Fruit fly (Drosophila melanogaster) whole organism, wandering third instar larva: ENCODE results near the gene Hmgcr.
A peak's percentile ranks its signal among the peaks of the same experiment; 100 is the strongest.

Experiments used
- Dfd ChIP-seq: fragments of >200 bp; optimal IDR thresholded peaks from 2 replicates; lab custom pipeline; 2017; ENCODE audit warnings: missing biosample characterization, missing genetic modification characterization
- br ChIP-seq: fragments of 200-800 bp; sonication (Bioruptor generic); optimal IDR thresholded peaks from 2 replicates; lab custom pipeline; 2016; ENCODE audit warnings: missing biosample characterization, missing genetic modification characterization
- dl ChIP-seq, 2 experiments: fragments of 175-275, 200-275 bp in 1 of 2; fragments of 200-275 bp in 1 of 2; sonication (Bioruptor generic); optimal IDR thresholded peaks; lab custom pipeline; 2018; ENCODE audit warnings: mild to moderate bottlenecking in 2 of 2, missing biosample characterization in 2 of 2, missing genetic modification characterization in 2 of 2, moderate library complexity in 2 of 2; ENCODE audit not compliant: partially characterized antibody in 2 of 2, insufficient read depth in 1 of 2
- foxo ChIP-seq, 2 experiments: fragments of 200-800 bp; sonication (Bioruptor generic); optimal IDR thresholded peaks; 2 replicates in 1 of 2; 3 replicates in 1 of 2; lab custom pipeline; 2016 to 2017; ENCODE audit warnings: missing biosample characterization in 2 of 2, missing genetic modification characterization in 2 of 2
- pan ChIP-seq: fragments of >200 bp; optimal IDR thresholded peaks from 2 replicates; lab custom pipeline; 2017
- psq ChIP-seq: fragments of 200-800 bp; sonication (Bioruptor generic); optimal IDR thresholded peaks from 3 replicates; lab custom pipeline; 2017; ENCODE audit warnings: missing biosample characterization, mild to moderate bottlenecking, missing genetic modification characterization, moderate library complexity
- sage ChIP-seq: fragments of 200-800 bp; sonication (Bioruptor generic); optimal IDR thresholded peaks from 2 replicates; lab custom pipeline; 2016; ENCODE audit warnings: missing biosample characterization, mild to moderate bottlenecking, missing genetic modification characterization
- woc ChIP-seq: sonication (Bioruptor generic); optimal IDR thresholded peaks from 2 replicates; lab custom pipeline; 2016; ENCODE audit warnings: missing biosample characterization, mild to moderate bottlenecking, missing genetic modification characterization

dm6 chr3R:23763622-23764273 lies 30.6 kb downstream of the Hmgcr start, which contains the start of gene Lsd-1:
- no peak for TF ChIP-seq woc (GFP tag; lab: Kevin White, UChicago)
- TF ChIP-seq br (GFP tag; lab: Kevin White, UChicago) = no peak
- TF ChIP-seq dl (GFP tag; optimal IDR thresholded peaks at IDR 0.05; lab: Kevin White, UChicago; ENCODE audit: insufficient read depth in 1 of 2, partially characterized antibody in 2 of 2) = no peak
- peak in 1 of 2 experiments; percentile 11 for TF ChIP-seq foxo (GFP tag; optimal IDR thresholded peaks at IDR 0.05; lab: Kevin White, UChicago)
- TF ChIP-seq pan (lab: Kevin White, UChicago) = no peak
- TF ChIP-seq sage = no peak
- TF ChIP-seq psq (GFP tag; lab: Kevin White, UChicago) = no peak
- TF ChIP-seq Dfd (GFP tag; lab: Kevin White, UChicago) = no peak
